Fruit fly (Drosophila melanogaster): Measurements from ENCODE around the gene CG10654.

Gene CG10654

DNA sequence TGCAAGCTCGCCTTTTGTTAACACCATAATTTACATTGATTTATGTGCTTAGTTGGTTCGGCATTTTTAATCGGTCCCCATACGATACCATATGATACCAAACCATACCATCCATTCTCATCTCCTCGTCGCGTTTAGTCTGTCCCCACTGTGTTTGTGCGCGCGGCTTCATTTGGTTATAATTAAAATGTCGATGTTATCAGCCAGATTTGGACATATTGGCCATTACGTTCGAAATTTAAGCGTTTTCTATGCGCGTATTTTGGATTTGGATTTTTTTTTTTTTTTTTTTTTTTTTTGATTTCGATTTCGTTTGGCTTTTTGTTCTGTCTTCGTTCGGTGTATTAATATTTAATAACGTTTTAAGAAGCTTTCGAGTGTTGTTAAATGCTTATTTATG is 45.7 kb downstream of the CG10654 start:
- TF ChIP-seq bab1 (GFP tag; optimal IDR thresholded peaks at IDR 0.05) (no peak), Crg-1 (GFP tag; optimal IDR thresholded peaks at IDR 0.05) (no peak), kay (GFP tag; ENCODE audit: borderline replicate concordance) (no peak), cic (GFP tag; optimal IDR thresholded peaks at IDR 0.05) (no peak), CG11617 (GFP tag; optimal IDR thresholded peaks at IDR 0.05) (no peak), tj (GFP tag; optimal IDR thresholded peaks at IDR 0.05) (no peak), CG14711 (tag; optimal IDR thresholded peaks at IDR 0.05) (no peak), Clk (GFP tag; optimal IDR thresholded peaks at IDR 0.05) (no peak), CG7045 (GFP tag; optimal IDR thresholded peaks at IDR 0.05) (no peak), CG33017 (tag; optimal IDR thresholded peaks at IDR 0.05) (no peak), CG1620 (GFP tag; optimal IDR thresholded peaks at IDR 0.05) (no peak), CG12768 (GFP tag; optimal IDR thresholded peaks at IDR 0.05) (no peak), cnc (optimal IDR thresholded peaks at IDR 0.05) (no peak), pad (GFP tag; optimal IDR thresholded peaks at IDR 0.05) (no peak), CG7101 (tag; optimal IDR thresholded peaks at IDR 0.05) (no peak), CG5204 (GFP tag; optimal IDR thresholded peaks at IDR 0.05) (no peak), Mnt (GFP tag; optimal IDR thresholded peaks at IDR 0.05) (no peak), ovo (GFP tag; optimal IDR thresholded peaks at IDR 0.05) (no peak), toe (GFP tag; optimal IDR thresholded peaks at IDR 0.05) (no peak)

DNA sequence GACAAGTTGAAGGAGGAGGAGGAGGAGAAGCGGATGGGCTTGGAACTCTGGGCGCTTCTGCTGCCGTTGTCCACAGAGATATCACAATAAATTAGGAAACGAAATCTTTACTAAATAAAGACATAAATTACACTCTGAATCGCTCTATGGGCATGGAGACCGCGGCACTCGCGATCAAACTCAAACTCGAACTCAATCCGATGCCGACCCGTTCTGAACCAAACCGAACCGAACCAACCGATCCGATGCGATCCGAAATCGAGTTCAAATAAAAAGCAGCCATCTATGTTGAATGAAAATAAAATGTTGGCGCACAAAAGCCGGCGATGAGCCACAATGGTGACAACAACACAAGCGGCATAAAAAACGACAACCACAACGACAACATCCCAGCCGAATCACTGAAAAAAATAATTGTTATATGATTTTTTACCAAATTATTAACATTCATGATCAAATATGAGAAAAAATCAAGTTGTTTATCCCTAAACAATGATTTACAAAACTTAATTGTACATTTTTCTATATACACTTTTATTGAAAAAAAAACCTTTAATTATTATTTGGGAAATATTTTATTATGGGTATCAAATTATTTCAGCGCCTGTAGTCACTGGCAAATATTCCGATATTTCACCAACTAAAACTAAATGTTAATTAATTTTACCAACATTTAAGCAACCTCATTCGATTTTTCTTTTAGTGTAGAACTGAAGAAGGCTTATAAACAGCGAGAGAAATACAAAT is 50.6 kb downstream of the CG10654 start:
- TF ChIP-seq CG14711 (tag; optimal IDR thresholded peaks at IDR 0.05): no peak
- no peak for TF ChIP-seq Hr96 (GFP tag; optimal IDR thresholded peaks at IDR 0.05)
- no peak for TF ChIP-seq toe (GFP tag; optimal IDR thresholded peaks at IDR 0.05)
- no peak for TF ChIP-seq Clk (GFP tag; optimal IDR thresholded peaks at IDR 0.05)
- no peak for TF ChIP-seq CG7045 (GFP tag; optimal IDR thresholded peaks at IDR 0.05)
